Fruit fly (Drosophila melanogaster): ENCODE measurements around the gene kirre.

DNA sequence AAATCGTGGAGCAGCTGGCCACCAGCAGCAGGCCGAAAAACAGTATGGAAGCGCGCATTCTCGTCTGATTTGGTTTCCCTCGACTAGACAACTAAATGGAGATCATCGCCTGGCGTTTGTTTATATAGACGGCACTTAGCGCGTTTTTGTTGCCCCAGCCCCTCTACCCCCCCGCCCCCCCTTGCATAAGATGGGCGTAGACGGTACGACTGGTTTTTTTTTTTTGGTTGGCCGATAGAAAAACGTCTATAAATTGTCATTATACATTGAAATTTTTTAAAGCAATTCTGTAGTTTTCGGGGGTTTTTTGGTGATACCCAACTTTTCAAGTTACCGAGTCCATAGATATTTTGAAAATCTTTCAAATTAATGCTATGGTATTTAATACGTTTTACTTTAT is 145.6 kb downstream of the kirre start, which contains the start of gene CG14419:
- TF ChIP-seq Dfd (GFP tag; optimal IDR thresholded peaks at IDR 0.05) (no peak), dsf (GFP tag; optimal IDR thresholded peaks at IDR 0.05; ENCODE audit: borderline replicate concordance) (no peak), psq (GFP tag; optimal IDR thresholded peaks at IDR 0.05) (no peak), h (GFP tag; optimal IDR thresholded peaks at IDR 0.05) (no peak), ey (GFP tag; optimal IDR thresholded peaks at IDR 0.05) (no peak), Rel (GFP tag; optimal IDR thresholded peaks at IDR 0.05) (no peak), Rel (tag; optimal IDR thresholded peaks at IDR 0.05) (no peak), Hr78 (GFP tag; optimal IDR thresholded peaks at IDR 0.05) (no peak), sage (GFP tag; optimal IDR thresholded peaks at IDR 0.05) (no peak), pan (optimal IDR thresholded peaks at IDR 0.05) (no peak), Dif (GFP tag; optimal IDR thresholded peaks at IDR 0.05; ENCODE audit: partially characterized antibody) (no peak), Abd-B (GFP tag; optimal IDR thresholded peaks at IDR 0.05) (no peak), Sp1 (GFP tag; optimal IDR thresholded peaks at IDR 0.05) (no peak), sv (GFP tag; optimal IDR thresholded peaks at IDR 0.05) (no peak)

Data from whole organism, wandering third instar larva.